Worm (Caenorhabditis elegans): Measurements from ENCODE around the gene nspd-7.

nspd-7 gene

DNA sequence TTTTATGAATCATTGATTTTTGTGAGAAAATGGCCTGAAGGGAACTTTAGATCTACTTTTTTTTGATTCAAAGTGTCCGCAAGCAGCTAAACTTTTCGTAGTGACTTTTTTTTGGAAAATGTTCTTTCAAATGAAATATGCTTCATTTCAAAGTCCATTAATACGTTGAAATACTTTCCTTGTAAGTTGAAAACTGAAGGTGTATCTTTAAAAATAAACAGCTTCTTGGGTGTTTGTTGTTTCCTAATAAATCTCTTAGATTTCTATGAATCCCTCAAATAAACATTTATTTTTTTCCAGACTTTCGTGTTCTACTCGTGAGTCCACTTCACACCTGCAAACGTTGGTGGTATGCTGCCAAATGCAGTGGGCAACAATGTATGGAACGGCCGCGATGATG lies 17.7 kb upstream of the nspd-7 start, which contains the start of gene ebax-1:
Gene ebax-1 (plus strand): TSS at position 301 of the 400 bp plus-strand sequence.
- TF ChIP-seq unc-86 (tag; optimal IDR thresholded peaks at IDR 0.05): no peak
- no peak for TF ChIP-seq ttx-3 (tag; optimal IDR thresholded peaks at IDR 0.05)
- no peak for TF ChIP-seq che-1 (tag; optimal IDR thresholded peaks at IDR 0.05)
- no peak for TF ChIP-seq pros-1 (tag; optimal IDR thresholded peaks at IDR 0.05)
- TF ChIP-seq tbx-7 (tag; optimal IDR thresholded peaks at IDR 0.05): no peak
- TF ChIP-seq ceh-22 (tag; optimal IDR thresholded peaks at IDR 0.05): no peak
- TF ChIP-seq ceh-14 (tag; optimal IDR thresholded peaks at IDR 0.05): no peak
- no peak for TF ChIP-seq elt-4 (tag; optimal IDR thresholded peaks at IDR 0.05)
- no peak for TF ChIP-seq lim-6 (tag; optimal IDR thresholded peaks at IDR 0.05)
- no peak for TF ChIP-seq nhr-232 (tag; optimal IDR thresholded peaks at IDR 0.05)
- no peak for TF ChIP-seq gmeb-2 (tag; optimal IDR thresholded peaks at IDR 0.05)
- TF ChIP-seq syd-9 (tag; optimal IDR thresholded peaks at IDR 0.05): no peak
- no peak for TF ChIP-seq C38D4.7 (GFP tag; optimal IDR thresholded peaks at IDR 0.05)
- TF ChIP-seq unc-55 (GFP tag; optimal IDR thresholded peaks at IDR 0.05): no peak

ce11 chrIV:10285328-10285727 lies 16.3 kb upstream of the nspd-7 start:
- TF ChIP-seq ceh-45 (GFP tag; IDR thresholded peaks at IDR 0.05) (no peak), eyg-1 (tag; optimal IDR thresholded peaks at IDR 0.05) (no peak), lim-6 (tag; optimal IDR thresholded peaks at IDR 0.05) (no peak), lin-11 (tag; optimal IDR thresholded peaks at IDR 0.05) (no peak), pqm-1 (tag; optimal IDR thresholded peaks at IDR 0.05) (no peak), ceh-18 (tag; optimal IDR thresholded peaks at IDR 0.05) (no peak), ceh-34 (tag; optimal IDR thresholded peaks at IDR 0.05) (no peak), unc-3 (GFP tag; conservative IDR thresholded peaks at IDR 0.05) (no peak), unc-3 (tag; optimal IDR thresholded peaks at IDR 0.05) (no peak), ets-4 (tag; optimal IDR thresholded peaks at IDR 0.05) (no peak), gmeb-2 (tag; optimal IDR thresholded peaks at IDR 0.05) (no peak), madf-2 (tag; optimal IDR thresholded peaks at IDR 0.05) (no peak), hlh-30 (tag; optimal IDR thresholded peaks at IDR 0.05; ENCODE audit: insufficient read depth) (no peak), ceh-19 (GFP tag; optimal IDR thresholded peaks at IDR 0.05) (no peak), tbx-2 (tag; optimal IDR thresholded peaks at IDR 0.05) (no peak), dve-1 (tag; optimal IDR thresholded peaks at IDR 0.05) (no peak), ceh-24 (tag; optimal IDR thresholded peaks at IDR 0.05) (no peak), elt-2 (tag; optimal IDR thresholded peaks at IDR 0.05) (no peak), ceh-22 (tag; optimal IDR thresholded peaks at IDR 0.05) (no peak), ztf-16 (tag; optimal IDR thresholded peaks at IDR 0.05) (no peak)

- peak; percentile 6 for TF ChIP-seq ceh-18 (tag; optimal IDR thresholded peaks at IDR 0.05)
- no peak for TF ChIP-seq ceh-2 (tag; optimal IDR thresholded peaks at IDR 0.05)
- TF ChIP-seq ceh-34 (tag; optimal IDR thresholded peaks at IDR 0.05): peak; percentile 12
- TF ChIP-seq ceh-31 (tag; optimal IDR thresholded peaks at IDR 0.05): peak; percentile 54
- TF ChIP-seq unc-3 (GFP tag; conservative IDR thresholded peaks at IDR 0.05): no peak
- TF ChIP-seq unc-3 (tag; optimal IDR thresholded peaks at IDR 0.05): no peak
- TF ChIP-seq F13H6.1 (tag; optimal IDR thresholded peaks at IDR 0.05): peak; percentile 12
- peak; percentile 65 for TF ChIP-seq tbx-2 (tag; optimal IDR thresholded peaks at IDR 0.05)
- TF ChIP-seq rnt-1 (tag; optimal IDR thresholded peaks at IDR 0.05): peak; percentile 14
- TF ChIP-seq unc-42 (tag; optimal IDR thresholded peaks at IDR 0.05): peak; percentile 42
- no peak for TF ChIP-seq ttx-3 (tag; optimal IDR thresholded peaks at IDR 0.05)
- peak; percentile 84 for TF ChIP-seq nfya-1 (tag; optimal IDR thresholded peaks at IDR 0.05)
- TF ChIP-seq ztf-16 (tag; optimal IDR thresholded peaks at IDR 0.05): no peak
- TF ChIP-seq pax-1 (tag; optimal IDR thresholded peaks at IDR 0.05): no peak
Observed at ce11 chrIV:10284194-10284910, 15.4 kb upstream of the nspd-7 start, which contains the start of gene rad-51. Gene rad-51, minus strand, starts transcription at chrIV:10284244.

Data from whole organism, late embryonic.